Worm (Caenorhabditis elegans): ENCODE data around the gene K07E3.9.

K07E3.9 gene

ce11 chrX:8086725-8087641 lies 21.0 kb upstream of the K07E3.9 start:
- TF ChIP-seq W03F9.2 (tag; optimal IDR thresholded peaks at IDR 0.05), result no peak
- TF ChIP-seq him-1 (tag; optimal IDR thresholded peaks at IDR 0.05), result no peak
- TF ChIP-seq dao-5 (tag; optimal IDR thresholded peaks at IDR 0.05), result no peak

ce11 chrX:8088474-8088873 lies 19.5 kb upstream of the K07E3.9 start, which contains the start of gene vem-1:
Gene vem-1 (minus strand): TSS chrX:8088574.
- TF ChIP-seq him-1 (tag; optimal IDR thresholded peaks at IDR 0.05), result no peak
- no peak for TF ChIP-seq W03F9.2 (tag; optimal IDR thresholded peaks at IDR 0.05)
- no peak for TF ChIP-seq dao-5 (tag; optimal IDR thresholded peaks at IDR 0.05)

ce11 chrX:8089266-8089909 lies 18.6 kb upstream of the K07E3.9 start:
- TF ChIP-seq him-1 (tag; optimal IDR thresholded peaks at IDR 0.05), result no peak
- no peak for TF ChIP-seq W03F9.2 (tag; optimal IDR thresholded peaks at IDR 0.05)
- no peak for TF ChIP-seq dao-5 (tag; optimal IDR thresholded peaks at IDR 0.05)

- TF ChIP-seq W03F9.2 (tag; optimal IDR thresholded peaks at IDR 0.05) (no peak), dao-5 (tag; optimal IDR thresholded peaks at IDR 0.05) (no peak), him-1 (tag; optimal IDR thresholded peaks at IDR 0.05) (no peak)
Measured at ce11 chrX:8089916-8090315, 18.1 kb upstream of the K07E3.9 start.

- TF ChIP-seq him-1 (tag; optimal IDR thresholded peaks at IDR 0.05) (no peak), W03F9.2 (tag; optimal IDR thresholded peaks at IDR 0.05) (no peak), dao-5 (tag; optimal IDR thresholded peaks at IDR 0.05) (no peak)
Measured at ce11 chrX:8098813-8099360, 9.1 kb upstream of the K07E3.9 start, which contains the start of gene catp-5. Gene catp-5 (minus strand): TSS chrX:8098863.

ce11 chrX:8103899-8104298 lies 4.1 kb upstream of the K07E3.9 start, which contains the start of gene K07E3.2:
Gene K07E3.2 (plus strand): TSS chrX:8104298.
- TF ChIP-seq him-1 (tag; optimal IDR thresholded peaks at IDR 0.05) (no peak), W03F9.2 (tag; optimal IDR thresholded peaks at IDR 0.05) (no peak), dao-5 (tag; optimal IDR thresholded peaks at IDR 0.05) (no peak)

ce11 chrX:8109531-8109930 lies 1.5 kb downstream of the K07E3.9 start:
- TF ChIP-seq W03F9.2 (tag; optimal IDR thresholded peaks at IDR 0.05), result peak; percentile 24
- no peak for TF ChIP-seq him-1 (tag; optimal IDR thresholded peaks at IDR 0.05)
- no peak for TF ChIP-seq dao-5 (tag; optimal IDR thresholded peaks at IDR 0.05)

ce11 chrX:8110193-8110592 lies 2.2 kb downstream of the K07E3.9 start, which contains the start of gene K07E3.1:
Gene K07E3.1 (plus strand): TSS chrX:8110439.
- TF ChIP-seq W03F9.2 (tag; optimal IDR thresholded peaks at IDR 0.05) (no peak), him-1 (tag; optimal IDR thresholded peaks at IDR 0.05) (no peak), dao-5 (tag; optimal IDR thresholded peaks at IDR 0.05) (no peak)

- TF ChIP-seq dao-5 (tag; optimal IDR thresholded peaks at IDR 0.05) (no peak), W03F9.2 (tag; optimal IDR thresholded peaks at IDR 0.05) (no peak), him-1 (tag; optimal IDR thresholded peaks at IDR 0.05) (no peak)
Measured at ce11 chrX:8116157-8116556, 8.1 kb downstream of the K07E3.9 start, which contains the start of gene hlh-8. Gene hlh-8 (plus strand): TSS chrX:8116457.

ce11 chrX:8117827-8118317 lies 9.9 kb downstream of the K07E3.9 start:
- no peak for TF ChIP-seq dao-5 (tag; optimal IDR thresholded peaks at IDR 0.05)
- no peak for TF ChIP-seq him-1 (tag; optimal IDR thresholded peaks at IDR 0.05)
- TF ChIP-seq W03F9.2 (tag; optimal IDR thresholded peaks at IDR 0.05), result no peak

- no peak for TF ChIP-seq W03F9.2 (tag; optimal IDR thresholded peaks at IDR 0.05)
- no peak for TF ChIP-seq him-1 (tag; optimal IDR thresholded peaks at IDR 0.05)
- no peak for TF ChIP-seq dao-5 (tag; optimal IDR thresholded peaks at IDR 0.05)
Measured at ce11 chrX:8120281-8120680, 12.3 kb downstream of the K07E3.9 start.

- TF ChIP-seq him-1 (tag; optimal IDR thresholded peaks at IDR 0.05) (no peak), dao-5 (tag; optimal IDR thresholded peaks at IDR 0.05) (no peak)
Measured at ce11 chrX:8123194-8123593, 15.2 kb downstream of the K07E3.9 start, which contains the start of gene C02B8.12. Gene C02B8.12 (minus strand): TSS chrX:8123368.

ce11 chrX:8129543-8129942 lies 21.5 kb downstream of the K07E3.9 start, which contains the start of gene frpr-1:
Gene frpr-1 (minus strand): TSS chrX:8129643.
- TF ChIP-seq him-1 (tag; optimal IDR thresholded peaks at IDR 0.05), result no peak
- TF ChIP-seq W03F9.2 (tag; optimal IDR thresholded peaks at IDR 0.05), result no peak
- no peak for TF ChIP-seq dao-5 (tag; optimal IDR thresholded peaks at IDR 0.05)

Measured in whole organism, L4/young adult.